Fruit fly (Drosophila melanogaster) whole organism, embryonic: Measurements from ENCODE around the gene sicily.

Experiments
- Atf6 ChIP-seq: fragments of 200-800 bp; sonication (Bioruptor generic); IDR thresholded peaks from 2 replicates; pipeline ENCODE4 v1.3.6; 2022; ENCODE audit warnings: missing biosample characterization, missing genetic modification characterization
- Blimp-1 ChIP-seq: fragments of 200-800 bp; sonication (Bioruptor generic); optimal IDR thresholded peaks from 3 replicates; lab custom pipeline; 2018; ENCODE audit warnings: missing biosample characterization, missing genetic modification characterization, mild to moderate bottlenecking, moderate library complexity, missing genetic modification reagents
- CG1024 ChIP-seq: fragments of 200-800 bp; sonication (Bioruptor generic); IDR thresholded peaks from 2 replicates; pipeline ENCODE4 v1.3.6; 2022; ENCODE audit warnings: missing biosample characterization, missing genetic modification characterization
- CG10267 ChIP-seq: fragments of 200-800 bp; sonication (Bioruptor generic); optimal IDR thresholded peaks from 2 replicates; lab custom pipeline; 2018; ENCODE audit warnings: missing biosample characterization, mild to moderate bottlenecking, missing genetic modification characterization, moderate library complexity
- CG10431 ChIP-seq: fragments of 200-800 bp; sonication (Bioruptor generic); optimal IDR thresholded peaks from 3 replicates; lab custom pipeline; 2018; ENCODE audit warnings: missing biosample characterization, mild to moderate bottlenecking, missing genetic modification characterization
- CG15514 ChIP-seq: fragments of 200-800 bp; sonication (Bioruptor generic); optimal IDR thresholded peaks from 3 replicates; lab custom pipeline; 2017; ENCODE audit warnings: missing biosample characterization, missing genetic modification characterization, mild to moderate bottlenecking, moderate library complexity, missing genetic modification reagents
- CG17328 ChIP-seq: fragments of 200-800 bp; sonication (Bioruptor generic); IDR thresholded peaks from 2 replicates; pipeline ENCODE4 v1.3.6; 2022; ENCODE audit warnings: missing biosample characterization, missing genetic modification characterization
- CG17359 ChIP-seq: fragments of 200-800 bp; sonication (Bioruptor generic); optimal IDR thresholded peaks from 3 replicates; lab custom pipeline; 2018; ENCODE audit warnings: missing biosample characterization, mild to moderate bottlenecking, missing genetic modification characterization, moderate library complexity
- CG17612 ChIP-seq: fragments of 200-800 bp; sonication (Bioruptor generic); IDR thresholded peaks from 2 replicates; pipeline ENCODE4 v1.3.6; 2022; ENCODE audit warnings: missing biosample characterization, missing genetic modification characterization
- CG17802 ChIP-seq: fragments of 200-800 bp; sonication (Bioruptor generic); optimal IDR thresholded peaks from 2 replicates; lab custom pipeline; 2018; ENCODE audit warnings: missing biosample characterization, mild to moderate bottlenecking, missing genetic modification characterization, moderate library complexity
- CG18619 ChIP-seq: fragments of 200-800 bp; sonication (Bioruptor generic); optimal IDR thresholded peaks from 3 replicates; lab custom pipeline; 2017; ENCODE audit warnings: missing biosample characterization, mild to moderate bottlenecking, missing genetic modification characterization
- CG2875 ChIP-seq: fragments of 200-800 bp; sonication (Bioruptor generic); optimal IDR thresholded peaks from 2 replicates; lab custom pipeline; 2017; ENCODE audit warnings: missing biosample characterization, mild to moderate bottlenecking, missing genetic modification characterization, missing genetic modification reagents
- CG30403 ChIP-seq: fragments of 200-800 bp; sonication (Bioruptor generic); optimal IDR thresholded peaks from 3 replicates; lab custom pipeline; 2016; ENCODE audit warnings: missing biosample characterization, missing genetic modification characterization
- CG31388 ChIP-seq: fragments of 200-800 bp; sonication (Bioruptor generic); optimal IDR thresholded peaks from 2 replicates; lab custom pipeline; 2016; ENCODE audit warnings: missing biosample characterization, missing genetic modification characterization
- CG43689 ChIP-seq: fragments of 200-800 bp; sonication (Bioruptor generic); IDR thresholded peaks from 2 replicates; pipeline ENCODE4 v1.3.6; 2022; ENCODE audit warnings: missing biosample characterization, missing genetic modification characterization
- CG4404 ChIP-seq: fragments of 200-800 bp; sonication (Bioruptor generic); IDR thresholded peaks from 2 replicates; pipeline ENCODE4 v1.3.6; 2022; ENCODE audit warnings: missing biosample characterization, missing genetic modification characterization
- CG5180 ChIP-seq: fragments of 200-800 bp; sonication (Bioruptor generic); optimal IDR thresholded peaks from 3 replicates; lab custom pipeline; 2017; ENCODE audit warnings: missing biosample characterization, missing genetic modification characterization, mild to moderate bottlenecking, moderate library complexity, missing genetic modification reagents
- CG5953 ChIP-seq: fragments of 200-800 bp; sonication (Bioruptor generic); IDR thresholded peaks from 2 replicates; pipeline ENCODE4 v1.3.6; 2022; ENCODE audit warnings: missing biosample characterization, missing genetic modification characterization
- CG6791 ChIP-seq: fragments of 200-800 bp; sonication (Bioruptor generic); IDR thresholded peaks from 3 replicates; pipeline ENCODE4 v1.3.6; 2022; ENCODE audit warnings: missing biosample characterization, missing genetic modification characterization; ENCODE audit not compliant: partially characterized antibody
- CG6813 ChIP-seq: fragments of 200-800 bp; sonication (Bioruptor generic); optimal IDR thresholded peaks from 2 replicates; lab custom pipeline; 2017; ENCODE audit warnings: missing biosample characterization, missing genetic modification characterization, mild to moderate bottlenecking, moderate library complexity, missing genetic modification reagents
- Chrac-16 ChIP-seq: fragments of 200-800 bp; sonication (Bioruptor generic); optimal IDR thresholded peaks from 3 replicates; lab custom pipeline; 2016; ENCODE audit warnings: missing biosample characterization, missing genetic modification characterization
- D19B ChIP-seq: fragments of 200-800 bp; sonication (Bioruptor generic); optimal IDR thresholded peaks from 2 replicates; lab custom pipeline; 2017; ENCODE audit warnings: missing biosample characterization, mild to moderate bottlenecking, missing genetic modification characterization
- Doc2 ChIP-seq: fragments of 200-800 bp; sonication (Bioruptor generic); IDR thresholded peaks from 2 replicates; pipeline ENCODE4 v1.3.6; 2022; ENCODE audit warnings: missing biosample characterization, missing genetic modification characterization
- Ets65A ChIP-seq: fragments of 200-800 bp; sonication (Bioruptor generic); peaks from one replicate; lab custom pipeline; 2016; ENCODE audit warnings: missing biosample characterization, missing genetic modification characterization
- Fer2 ChIP-seq: fragments of 200-800 bp; sonication (Bioruptor generic); optimal IDR thresholded peaks from 2 replicates; lab custom pipeline; 2018; ENCODE audit warnings: missing biosample characterization, mild to moderate bottlenecking, missing genetic modification characterization, moderate library complexity
- H15 ChIP-seq: fragments of 200-800 bp; sonication (Bioruptor generic); IDR thresholded peaks from 3 replicates; pipeline ENCODE4 v1.3.6; 2022; ENCODE audit warnings: missing biosample characterization, missing genetic modification characterization
- H2.0 ChIP-seq: fragments of 200-800 bp; sonication (Bioruptor generic); IDR thresholded peaks from 2 replicates; pipeline ENCODE4 v1.3.6; 2022; ENCODE audit warnings: missing biosample characterization, missing genetic modification characterization
- Hmr ChIP-seq: fragments of 200-800 bp; sonication (Bioruptor generic); optimal IDR thresholded peaks from 3 replicates; lab custom pipeline; 2017; ENCODE audit warnings: mild to moderate bottlenecking, missing biosample characterization, missing genetic modification reagents, missing genetic modification characterization
- NC2α ChIP-seq: fragments of 200-800 bp; sonication (Bioruptor generic); optimal IDR thresholded peaks from 2 replicates; lab custom pipeline; 2016; ENCODE audit warnings: missing biosample characterization, missing genetic modification characterization
- Stat92E ChIP-seq, 3 experiments: fragments of >200 bp in 2 of 3; fragments of 200-800 bp in 1 of 3; sonication (Bioruptor generic) in 1 of 3; optimal IDR thresholded peaks; 2 replicates each; lab custom pipeline; 2017 to 2019; ENCODE audit warnings: missing biosample characterization in 3 of 3, missing genetic modification characterization in 3 of 3, mild to moderate bottlenecking in 1 of 3, moderate library complexity in 1 of 3
- TFAM ChIP-seq: fragments of 200-800 bp; sonication (Bioruptor generic); optimal IDR thresholded peaks from 2 replicates; lab custom pipeline; 2017; ENCODE audit warnings: missing biosample characterization, missing genetic modification characterization, inconsistent platforms
- caup ChIP-seq: fragments of 200-800 bp; sonication (Bioruptor generic); optimal IDR thresholded peaks from 3 replicates; lab custom pipeline; 2017; ENCODE audit warnings: missing biosample characterization, mild to moderate bottlenecking, missing genetic modification characterization, moderate library complexity; ENCODE audit not compliant: severe bottlenecking
- dan ChIP-seq: fragments of 200-800 bp; sonication (Bioruptor generic); IDR thresholded peaks from 2 replicates; pipeline ENCODE4 v1.3.6; 2022; ENCODE audit warnings: missing biosample characterization, missing genetic modification characterization
- disco-r ChIP-seq: fragments of 200-800 bp; sonication (Bioruptor generic); optimal IDR thresholded peaks from 2 replicates; lab custom pipeline; 2016; ENCODE audit warnings: missing biosample characterization, missing genetic modification characterization
- exex ChIP-seq: fragments of 200-800 bp; sonication (Bioruptor generic); optimal IDR thresholded peaks from 4 replicates; lab custom pipeline; 2018; ENCODE audit warnings: missing biosample characterization, mild to moderate bottlenecking, missing genetic modification characterization, moderate library complexity
- grn ChIP-seq: fragments of 200-800 bp; sonication (Bioruptor generic); optimal IDR thresholded peaks from 3 replicates; lab custom pipeline; 2017; ENCODE audit warnings: missing biosample characterization, missing genetic modification characterization
- gsb ChIP-seq: fragments of 200-800 bp; sonication (Bioruptor generic); IDR thresholded peaks from 2 replicates; pipeline ENCODE4 v1.3.6; 2022; ENCODE audit warnings: missing biosample characterization, missing genetic modification characterization
- jigr1 ChIP-seq: fragments of 200-800 bp; sonication (Bioruptor generic); IDR thresholded peaks from 3 replicates; pipeline ENCODE4 v1.3.6; 2022; ENCODE audit warnings: missing biosample characterization, missing genetic modification characterization
- p53 ChIP-seq: fragments of 200-800 bp; sonication (Bioruptor generic); optimal IDR thresholded peaks from 2 replicates; lab custom pipeline; 2016; ENCODE audit warnings: missing biosample characterization, missing genetic modification characterization
- pita ChIP-seq: fragments of 200-800 bp; sonication (Bioruptor generic); optimal IDR thresholded peaks from 2 replicates; lab custom pipeline; 2017; ENCODE audit warnings: missing biosample characterization, mild to moderate bottlenecking, missing genetic modification characterization
- rib ChIP-seq: fragments of 200-800 bp; sonication (Bioruptor generic); IDR thresholded peaks from 2 replicates; pipeline ENCODE4 v1.3.6; 2022; ENCODE audit warnings: missing biosample characterization, missing genetic modification characterization
- ro ChIP-seq: fragments of 200-800 bp; sonication (Bioruptor generic); IDR thresholded peaks from 2 replicates; pipeline ENCODE4 v1.3.6; 2022; ENCODE audit warnings: missing biosample characterization, missing genetic modification characterization
- row ChIP-seq: fragments of 200-800 bp; sonication (Bioruptor generic); IDR thresholded peaks from 3 replicates; pipeline ENCODE4 v1.3.6; 2022; ENCODE audit warnings: missing biosample characterization, missing genetic modification characterization
- so ChIP-seq: fragments of 200-800 bp; sonication (Bioruptor generic); IDR thresholded peaks from 3 replicates; pipeline ENCODE4 v1.3.6; 2022; ENCODE audit warnings: missing biosample characterization, missing genetic modification characterization
- sug ChIP-seq: fragments of 200-800 bp; optimal IDR thresholded peaks from 2 replicates; lab custom pipeline; 2019; ENCODE audit warnings: missing biosample characterization, mild to moderate bottlenecking, missing genetic modification characterization, moderate library complexity
- tna ChIP-seq: fragments of 200-800 bp; sonication (Bioruptor generic); IDR thresholded peaks from 2 replicates; pipeline ENCODE4 v1.3.6; 2022; ENCODE audit warnings: missing biosample characterization, missing genetic modification characterization; ENCODE audit not compliant: partially characterized antibody
- tx ChIP-seq: fragments of 200-800 bp; sonication (Bioruptor generic); optimal IDR thresholded peaks from 2 replicates; lab custom pipeline; 2016; ENCODE audit warnings: missing biosample characterization, missing genetic modification characterization
- unpg ChIP-seq: fragments of 200-800 bp; sonication (Bioruptor generic); optimal IDR thresholded peaks from 3 replicates; lab custom pipeline; 2018; ENCODE audit warnings: missing biosample characterization, mild to moderate bottlenecking, missing genetic modification characterization, moderate library complexity
- wdn ChIP-seq: fragments of 200-800 bp; sonication (Bioruptor generic); IDR thresholded peaks from 2 replicates; pipeline ENCODE4 v1.3.6; 2022; ENCODE audit warnings: missing biosample characterization, missing genetic modification characterization
- z ChIP-seq: fragments of 200-800 bp; sonication (Bioruptor generic); IDR thresholded peaks from 3 replicates; pipeline ENCODE4 v1.3.6; 2022; ENCODE audit warnings: missing biosample characterization, missing genetic modification characterization

Gene sicily

dm6 chrX:11875146-11875830 is 16.2 kb upstream of the sicily start:
- no peak for TF ChIP-seq caup
- TF ChIP-seq CG2875 (GFP tag; lab: Kevin White, UChicago), result no peak
- TF ChIP-seq CG6813 (GFP tag; lab: Kevin White, UChicago), result no peak
- TF ChIP-seq z (GFP tag; lab: Robert Waterston, UW), result no peak
- TF ChIP-seq CG17328 (GFP tag; lab: Robert Waterston, UW), result no peak
- no peak for TF ChIP-seq CG17802 (tag; lab: Kevin White, UChicago)
- TF ChIP-seq unpg (GFP tag; lab: Kevin White, UChicago), result no peak
- TF ChIP-seq Doc2, result no peak
- peak; percentile 64 for TF ChIP-seq exex (tag; lab: Kevin White, UChicago)
- TF ChIP-seq disco-r (GFP tag; lab: Kevin White, UChicago), result no peak
- no peak for TF ChIP-seq tx (GFP tag; lab: Kevin White, UChicago)
- TF ChIP-seq Blimp-1 (GFP tag; lab: Kevin White, UChicago), result no peak
- TF ChIP-seq CG5180 (GFP tag; lab: Kevin White, UChicago), result no peak
- no peak for TF ChIP-seq CG6791 (GFP tag; lab: Robert Waterston, UW)
- no peak for TF ChIP-seq TFAM (GFP tag; lab: Kevin White, UChicago)
- TF ChIP-seq Chrac-16 (GFP tag; lab: Kevin White, UChicago), result no peak
- no peak for TF ChIP-seq jigr1
- TF ChIP-seq CG10267 (tag; lab: Kevin White, UChicago), result no peak
- TF ChIP-seq row (GFP tag; lab: Robert Waterston, UW), result peak; percentile 73
- TF ChIP-seq dan (GFP tag; lab: Robert Waterston, UW), result no peak
- TF ChIP-seq H15 (GFP tag; lab: Robert Waterston, UW), result no peak
- TF ChIP-seq CG18619 (GFP tag; lab: Kevin White, UChicago), result no peak
- no peak for TF ChIP-seq tna
- TF ChIP-seq wdn (GFP tag; lab: Robert Waterston, UW), result no peak
- no peak for TF ChIP-seq CG5953 (GFP tag; lab: Robert Waterston, UW)
- peak; percentile 96 for TF ChIP-seq grn
- TF ChIP-seq CG31388 (GFP tag; lab: Kevin White, UChicago), result no peak
- no peak for TF ChIP-seq NC2α
- no peak for TF ChIP-seq Hmr (GFP tag; lab: Kevin White, UChicago)
- no peak for TF ChIP-seq gsb (GFP tag; lab: Robert Waterston, UW)
- TF ChIP-seq H2.0 (GFP tag; lab: Robert Waterston, UW), result no peak
- TF ChIP-seq CG15514 (GFP tag; lab: Kevin White, UChicago), result no peak
- no peak for TF ChIP-seq CG30403 (GFP tag; lab: Kevin White, UChicago)
- no peak for TF ChIP-seq CG4404 (GFP tag; lab: Robert Waterston, UW)
- no peak for TF ChIP-seq so (GFP tag; lab: Robert Waterston, UW)
- TF ChIP-seq pita (GFP tag; lab: Kevin White, UChicago), result no peak
- no peak for TF ChIP-seq CG17359 (tag; lab: Kevin White, UChicago)
- peak; percentile 38 for TF ChIP-seq sug (tag; lab: Kevin White, UChicago)
- peak; percentile 95 for TF ChIP-seq D19B (GFP tag; lab: Kevin White, UChicago)
- TF ChIP-seq Atf6, result 0 out of 2 replicates have a peak, but pooled peaks have one; percentile 6
- TF ChIP-seq ro, result no peak
- TF ChIP-seq CG1024 (GFP tag; lab: Robert Waterston, UW), result no peak
- TF ChIP-seq CG10431, result no peak
- TF ChIP-seq Ets65A, result peak; percentile 69
- no peak for TF ChIP-seq rib (GFP tag; lab: Robert Waterston, UW)
- no peak for TF ChIP-seq CG17612 (GFP tag; lab: Robert Waterston, UW)
- TF ChIP-seq CG43689 (GFP tag; lab: Robert Waterston, UW), result no peak
- TF ChIP-seq p53 (GFP tag; lab: Kevin White, UChicago), result no peak
- no peak for TF ChIP-seq Stat92E (GFP tag; optimal IDR thresholded peaks at IDR 0.05; lab: Kevin White, UChicago)
- TF ChIP-seq Fer2, result no peak
